Fruit fly (Drosophila melanogaster): ENCODE measurements around the gene CG14013.

CG14013 gene

DNA sequence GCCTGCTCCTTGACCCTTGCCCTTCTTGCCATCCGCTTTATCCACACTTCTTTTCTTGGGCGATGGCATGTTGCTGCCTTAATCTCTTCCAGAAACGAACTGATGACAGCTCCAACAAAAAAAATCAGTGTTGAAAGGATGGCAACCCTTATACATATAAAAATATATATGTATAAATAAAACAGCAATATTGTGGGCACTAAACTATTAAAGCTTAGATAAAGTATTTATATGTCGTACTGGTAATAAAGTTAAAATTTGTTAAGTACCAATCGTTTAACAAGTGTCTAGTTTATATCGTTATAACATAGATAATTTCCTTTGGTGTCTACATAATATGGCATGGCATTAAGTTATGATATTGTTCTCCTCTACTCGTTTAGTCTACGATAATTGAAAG is 17.0 kb downstream of the CG14013 start, which contains the start of gene tomb:
Gene tomb, minus strand, starts transcription at position 101 of the 400 bp plus-strand sequence.
- no peak for TF ChIP-seq CG4496 (GFP tag; IDR thresholded peaks at IDR 0.05)

DNA sequence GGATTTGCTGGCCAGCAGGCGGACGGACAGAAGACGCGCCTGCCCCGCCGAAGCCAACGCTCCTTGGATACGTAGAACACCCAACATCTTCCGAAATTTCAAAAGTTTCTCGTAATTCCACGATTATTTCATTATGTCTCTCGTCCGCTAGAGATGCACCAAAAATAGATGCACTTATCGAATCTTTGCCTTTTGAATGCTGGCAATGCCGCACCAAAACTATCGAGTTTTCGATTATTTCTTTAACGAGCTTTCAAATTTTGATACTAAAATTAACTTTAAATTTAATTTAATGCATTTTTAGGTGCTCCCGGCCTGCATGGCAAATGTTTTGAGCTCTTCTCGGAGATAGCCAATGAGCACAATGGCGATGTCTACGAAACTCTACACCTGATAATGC is 21.6 kb downstream of the CG14013 start, which contains the start of gene Coq6:
Gene Coq6, minus strand, starts transcription at position 163 of the 400 bp plus-strand sequence.
- TF ChIP-seq CG4496 (GFP tag; IDR thresholded peaks at IDR 0.05) (0 out of 3 replicates have a peak, but pooled peaks have one; percentile 35), Snoo (tag; optimal IDR thresholded peaks at IDR 0.05) (no peak), CG13204 (GFP tag; optimal IDR thresholded peaks at IDR 0.05) (no peak)

DNA sequence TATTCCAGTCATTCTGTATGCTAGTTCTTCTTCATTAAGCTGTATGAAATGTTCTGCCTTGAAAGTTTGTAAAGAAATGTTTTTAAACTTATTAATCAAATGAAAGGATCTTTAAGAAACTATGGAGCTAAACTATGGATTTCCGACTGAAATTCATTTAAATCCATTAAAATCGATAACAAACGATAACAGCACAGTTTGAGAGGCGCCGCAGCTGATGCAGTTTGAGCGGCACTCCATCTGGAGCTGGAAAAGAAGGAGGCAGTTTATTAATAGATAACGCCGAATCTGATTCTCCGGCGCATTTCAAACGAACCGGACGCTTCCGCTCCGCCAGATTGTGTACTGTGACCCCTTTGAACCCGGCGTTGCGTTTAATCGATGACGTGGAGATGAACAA is 25.8 kb downstream of the CG14013 start, which contains the start of gene CG31915:
Gene CG31915, plus strand, starts transcription at position 263 of the 400 bp plus-strand sequence.
- no peak for TF ChIP-seq Snoo (tag; optimal IDR thresholded peaks at IDR 0.05)
- 0 out of 2 replicates have a peak, but pooled peaks have one; percentile 22 for TF ChIP-seq CG32121 (GFP tag; IDR thresholded peaks at IDR 0.05)

DNA sequence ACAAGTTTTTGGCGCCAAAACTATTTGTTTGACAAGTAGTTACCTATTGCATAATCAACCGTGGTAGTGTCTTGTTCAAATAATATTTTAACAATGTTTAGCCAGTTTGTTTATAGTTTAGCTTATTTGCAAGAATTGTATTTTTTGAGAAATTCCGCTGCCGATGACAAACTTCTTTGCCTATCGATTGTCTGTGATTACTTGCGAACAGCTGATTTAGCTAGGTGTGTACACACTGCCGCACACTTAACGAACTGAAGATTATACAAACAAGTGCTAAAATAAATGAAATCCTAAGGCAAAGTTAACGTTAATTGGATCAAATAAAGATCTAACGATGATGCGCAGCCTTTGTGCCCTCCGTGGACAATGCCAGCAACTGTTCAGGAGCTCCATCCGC is 26.9 kb downstream of the CG14013 start, which contains the start of gene Cox11:
Gene Cox11, plus strand, starts transcription at position 220 of the 400 bp plus-strand sequence.
- TF ChIP-seq CG8301 (tag; optimal IDR thresholded peaks at IDR 0.05), result no peak
- TF ChIP-seq Pif1B (GFP tag; optimal IDR thresholded peaks at IDR 0.05), result no peak
- TF ChIP-seq CG12605 (GFP tag; IDR thresholded peaks at IDR 0.05), result no peak
- TF ChIP-seq CG4496 (GFP tag; IDR thresholded peaks at IDR 0.05), result no peak
- no peak for TF ChIP-seq CG8159 (tag; optimal IDR thresholded peaks at IDR 0.05)

DNA sequence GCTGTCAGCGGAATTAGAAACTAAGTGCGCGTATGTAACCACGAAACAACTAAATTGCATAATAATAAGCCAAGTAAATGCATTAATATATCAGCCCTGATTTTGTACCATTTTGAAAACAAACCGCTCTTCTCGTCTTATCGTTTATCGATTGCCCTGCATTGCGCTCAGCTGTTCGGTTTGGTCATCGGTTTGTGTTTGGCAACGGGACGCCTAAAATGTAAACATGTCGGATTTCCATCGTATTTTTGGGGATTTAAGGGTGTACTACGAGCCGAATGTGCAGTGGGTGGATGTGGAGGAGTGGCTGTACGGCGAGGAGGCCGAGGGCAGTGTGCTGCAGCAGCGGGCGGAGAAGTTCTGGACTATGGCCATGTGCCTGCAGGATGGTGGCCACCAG is 27.9 kb downstream of the CG14013 start, which contains the start of gene Cap-D3:
Gene Cap-D3, plus strand, starts transcription at position 183 of the 400 bp plus-strand sequence.
- TF ChIP-seq CG8159 (tag; optimal IDR thresholded peaks at IDR 0.05) (no peak), EcR (GFP tag; optimal IDR thresholded peaks at IDR 0.05) (no peak), CG8301 (tag; optimal IDR thresholded peaks at IDR 0.05) (no peak), CG17806 (tag; optimal IDR thresholded peaks at IDR 0.05) (no peak), CG15710 (tag; optimal IDR thresholded peaks at IDR 0.05) (no peak), gl (tag; optimal IDR thresholded peaks at IDR 0.05) (no peak), CG4496 (GFP tag; IDR thresholded peaks at IDR 0.05) (no peak), CG34367 (tag; optimal IDR thresholded peaks at IDR 0.05) (no peak), Ets98B (GFP tag; IDR thresholded peaks at IDR 0.05) (no peak), rn (GFP tag; IDR thresholded peaks at IDR 0.05) (no peak), Pif1A (GFP tag; optimal IDR thresholded peaks at IDR 0.05) (no peak), CG9948 (tag; optimal IDR thresholded peaks at IDR 0.05) (no peak), CG14655 (GFP tag; optimal IDR thresholded peaks at IDR 0.05) (no peak), CG12605 (GFP tag; IDR thresholded peaks at IDR 0.05) (no peak), fd96Ca (GFP tag; IDR thresholded peaks at IDR 0.05) (no peak), CG32121 (GFP tag; IDR thresholded peaks at IDR 0.05) (no peak), Snoo (tag; optimal IDR thresholded peaks at IDR 0.05) (no peak), Pif1B (GFP tag; optimal IDR thresholded peaks at IDR 0.05) (no peak)

DNA sequence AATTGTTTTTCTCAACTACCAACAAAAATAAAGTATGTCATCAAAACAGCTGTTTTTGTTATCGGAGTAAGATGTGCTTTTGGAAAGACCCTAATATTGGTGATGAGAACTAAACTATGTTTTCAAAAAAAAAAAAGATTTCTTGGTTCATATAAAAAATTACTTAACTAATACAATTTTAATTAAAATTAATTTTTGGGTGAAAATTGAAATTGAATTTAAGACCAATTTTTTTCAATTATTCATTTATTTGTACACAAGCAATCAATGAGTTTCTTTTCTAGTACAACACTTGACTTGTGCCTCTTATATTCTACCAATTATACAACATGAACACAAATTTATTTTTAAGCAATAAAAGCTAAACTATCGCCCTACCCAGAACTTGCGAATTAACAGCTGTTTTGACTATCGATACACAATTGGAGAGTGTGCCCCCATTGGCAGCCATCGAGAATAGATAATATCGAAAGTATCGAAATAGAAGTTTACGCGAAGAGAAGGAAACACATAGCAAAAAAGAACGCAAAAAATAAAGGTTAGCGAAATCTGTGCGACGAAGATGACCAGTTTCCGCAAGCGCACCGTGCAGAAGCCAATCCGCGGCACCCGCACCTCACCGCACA is 29.7 kb downstream of the CG14013 start, which contains the start of the genes Vps52 and Elp4:
Gene Vps52, minus strand, starts transcription at position 51 of the 626 bp plus-strand sequence.
Gene Elp4, plus strand, starts transcription at position 292 of the 626 bp plus-strand sequence.
- TF ChIP-seq Ets98B (GFP tag; IDR thresholded peaks at IDR 0.05) (peak; percentile 38; the same call in 1 of the 2 replicates), CG8159 (tag; optimal IDR thresholded peaks at IDR 0.05) (no peak), CG17806 (tag; optimal IDR thresholded peaks at IDR 0.05) (peak; percentile 72), CG9948 (tag; optimal IDR thresholded peaks at IDR 0.05) (peak; percentile 72), CG32121 (GFP tag; IDR thresholded peaks at IDR 0.05) (peak; percentile 58; the same call in 1 of the 2 replicates), D1 (tag; optimal IDR thresholded peaks at IDR 0.05) (no peak), CG34367 (tag; optimal IDR thresholded peaks at IDR 0.05) (peak; percentile 64), CG12605 (GFP tag; IDR thresholded peaks at IDR 0.05) (0 out of 2 replicates have a peak, but pooled peaks have one; percentile 23), CG15710 (tag; optimal IDR thresholded peaks at IDR 0.05) (peak; percentile 65), Snoo (tag; optimal IDR thresholded peaks at IDR 0.05) (peak; percentile 72), CG14655 (GFP tag; optimal IDR thresholded peaks at IDR 0.05) (no peak)

DNA sequence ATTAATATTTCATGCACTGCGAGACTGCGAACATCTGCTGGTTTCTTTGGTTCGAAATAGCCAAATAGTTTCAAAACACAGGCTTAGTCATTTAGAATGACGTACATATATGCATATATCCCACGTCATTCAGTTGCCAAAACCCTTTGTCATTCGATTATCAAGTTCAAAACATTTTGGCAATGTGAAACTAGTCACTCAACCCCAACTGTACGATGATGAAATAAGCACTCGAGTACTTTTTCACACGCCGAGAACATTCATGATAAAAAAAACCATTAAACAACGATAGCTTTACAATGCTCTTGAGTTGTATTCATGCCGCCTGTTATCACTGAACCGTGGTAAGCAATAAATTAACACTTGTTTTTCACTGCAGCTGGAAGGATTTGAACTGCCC is 32.9 kb downstream of the CG14013 start:
- peak; percentile 51; the same call in 1 of the 3 replicates for TF ChIP-seq fd96Ca (GFP tag; IDR thresholded peaks at IDR 0.05)
- no peak for TF ChIP-seq CG13204 (GFP tag; optimal IDR thresholded peaks at IDR 0.05)

DNA sequence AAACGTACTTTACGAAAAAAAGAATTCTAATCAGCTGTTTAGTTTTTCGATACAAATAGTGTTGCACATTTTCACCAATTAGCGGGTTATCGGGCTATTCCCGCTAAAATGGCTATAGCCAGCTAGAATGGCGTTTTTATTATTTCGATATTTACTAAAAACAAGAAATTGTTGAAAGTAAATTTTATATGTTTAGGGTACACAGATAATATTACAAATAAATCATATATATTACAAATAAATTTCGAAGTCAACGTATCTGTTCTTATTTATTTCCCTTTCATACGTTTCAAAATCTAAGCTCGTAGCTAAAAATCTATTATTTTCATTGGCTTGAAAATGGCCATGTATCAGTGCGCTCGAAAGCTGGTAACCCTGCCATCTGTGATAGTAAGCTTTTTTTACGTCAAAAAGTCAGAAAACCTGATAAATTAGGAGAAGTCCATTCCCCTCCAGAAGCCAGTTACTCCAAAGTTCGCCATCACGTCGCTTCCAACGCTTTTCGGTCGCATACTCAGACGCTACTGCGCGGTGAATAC is 33.7 kb downstream of the CG14013 start, which contains the start of the genes CG7382 and cl:
Gene CG7382, minus strand, starts transcription at position 51 of the 539 bp plus-strand sequence.
Gene cl, plus strand, starts transcription at position 290 of the 539 bp plus-strand sequence.
- 0 out of 3 replicates have a peak, but pooled peaks have one; percentile 34 for TF ChIP-seq CG4496 (GFP tag; IDR thresholded peaks at IDR 0.05)
- no peak for TF ChIP-seq CG13204 (GFP tag; optimal IDR thresholded peaks at IDR 0.05)
- peak; percentile 20 for TF ChIP-seq CG17806 (tag; optimal IDR thresholded peaks at IDR 0.05)
- TF ChIP-seq Ets98B (GFP tag; IDR thresholded peaks at IDR 0.05), result no peak
- no peak for TF ChIP-seq CG14655 (GFP tag; optimal IDR thresholded peaks at IDR 0.05)
- no peak for TF ChIP-seq Pif1A (GFP tag; optimal IDR thresholded peaks at IDR 0.05)
- TF ChIP-seq rn (GFP tag; IDR thresholded peaks at IDR 0.05), result no peak
- peak; percentile 56 for TF ChIP-seq CG8159 (tag; optimal IDR thresholded peaks at IDR 0.05)
- peak; percentile 31 for TF ChIP-seq CG15710 (tag; optimal IDR thresholded peaks at IDR 0.05)
- no peak for TF ChIP-seq Pif1B (GFP tag; optimal IDR thresholded peaks at IDR 0.05)
- no peak for TF ChIP-seq CG34367 (tag; optimal IDR thresholded peaks at IDR 0.05)
- no peak for TF ChIP-seq D1 (tag; optimal IDR thresholded peaks at IDR 0.05)
- TF ChIP-seq gl (tag; optimal IDR thresholded peaks at IDR 0.05), result no peak
- no peak for TF ChIP-seq CG10348 (GFP tag; IDR thresholded peaks at IDR 0.05)
- no peak for TF ChIP-seq CG32121 (GFP tag; IDR thresholded peaks at IDR 0.05)
- peak; percentile 12 for TF ChIP-seq CG9948 (tag; optimal IDR thresholded peaks at IDR 0.05)
- peak; percentile 75 for TF ChIP-seq EcR (GFP tag; optimal IDR thresholded peaks at IDR 0.05)

All from whole organism, pupa.